Worm (Caenorhabditis elegans) whole organism, late embryonic: ENCODE measurements around the gene C02F5.5.

ENCODE experiments used
- C08G9.2 ChIP-seq: sonication (generic microtip); optimal IDR thresholded peaks from 2 replicates; lab custom pipeline; 2016; ENCODE audit warnings: mild to moderate bottlenecking, missing genetic modification characterization, moderate library complexity, missing compliant biosample characterization
- C38D4.7 ChIP-seq: fragments of 200-800 bp; sonication (Bioruptor generic); optimal IDR thresholded peaks from 2 replicates; lab custom pipeline; 2018; ENCODE audit warnings: mild to moderate bottlenecking, missing genetic modification characterization, moderate library complexity, missing compliant biosample characterization
- K02D7.2 ChIP-seq: sonication (generic microtip); optimal IDR thresholded peaks from 2 replicates; lab custom pipeline; 2017; ENCODE audit warnings: mild to moderate bottlenecking, missing genetic modification characterization, missing compliant biosample characterization
- K09A11.1 ChIP-seq: sonication (generic microtip); optimal IDR thresholded peaks from 2 replicates; lab custom pipeline; 2017; ENCODE audit warnings: antibody characterized with exemption, mild to moderate bottlenecking, missing genetic modification characterization, missing compliant biosample characterization; ENCODE audit not compliant: insufficient read depth
- Y22D7AL.16 ChIP-seq: sonication (generic microtip); optimal IDR thresholded peaks from 2 replicates; lab custom pipeline; 2016; ENCODE audit warnings: missing genetic modification characterization, missing compliant biosample characterization
- ahr-1 ChIP-seq: sonication (generic microtip); optimal IDR thresholded peaks from 2 replicates; lab custom pipeline; 2016; ENCODE audit warnings: missing genetic modification characterization, missing compliant biosample characterization
- ama-1 ChIP-seq: fragments of 150-350 bp; optimal IDR thresholded peaks from 2 replicates; lab custom pipeline; 2014
- ceh-14 ChIP-seq: sonication (generic microtip); optimal IDR thresholded peaks from 2 replicates; lab custom pipeline; 2016; ENCODE audit warnings: missing genotype, missing genetic modification characterization, missing compliant biosample characterization
- ceh-19 ChIP-seq: fragments of 200-800 bp; sonication (Bioruptor generic); optimal IDR thresholded peaks from 2 replicates; lab custom pipeline; 2018; ENCODE audit warnings: mild to moderate bottlenecking, missing genetic modification characterization, missing compliant biosample characterization
- ceh-22 ChIP-seq: sonication (generic microtip); optimal IDR thresholded peaks from 2 replicates; lab custom pipeline; 2017; ENCODE audit warnings: missing biosample characterization, missing genetic modification characterization
- ceh-30 ChIP-seq: fragments of 150-350 bp; optimal IDR thresholded peaks from 2 replicates; lab custom pipeline; 2014; ENCODE audit warnings: missing biosample characterization, missing genetic modification characterization
- ceh-34 ChIP-seq: sonication (generic microtip); optimal IDR thresholded peaks from 2 replicates; lab custom pipeline; 2016; ENCODE audit warnings: mild to moderate bottlenecking, missing genetic modification characterization, missing compliant biosample characterization
- ceh-48 ChIP-seq: sonication (generic microtip); optimal IDR thresholded peaks from 2 replicates; lab custom pipeline; 2016; ENCODE audit warnings: missing genetic modification characterization, inconsistent platforms, missing compliant biosample characterization
- ceh-6 ChIP-seq: fragments of 200-800 bp; sonication (Bioruptor generic); optimal IDR thresholded peaks from 2 replicates; lab custom pipeline; 2018; ENCODE audit warnings: mild to moderate bottlenecking, missing genetic modification characterization, missing compliant biosample characterization
- dmd-4 ChIP-seq: sonication (generic microtip); optimal IDR thresholded peaks from 2 replicates; lab custom pipeline; 2016; ENCODE audit warnings: borderline replicate concordance, missing genetic modification characterization, missing compliant biosample characterization
- elt-2 ChIP-seq: sonication (generic microtip); optimal IDR thresholded peaks from 2 replicates; lab custom pipeline; 2016; ENCODE audit warnings: missing genetic modification reagents, missing genetic modification characterization, missing compliant biosample characterization
- elt-4 ChIP-seq: sonication (generic microtip); optimal IDR thresholded peaks from 2 replicates; lab custom pipeline; 2016; ENCODE audit warnings: missing genetic modification characterization, missing compliant biosample characterization
- eyg-1 ChIP-seq: sonication (generic microtip); optimal IDR thresholded peaks from 2 replicates; lab custom pipeline; 2016; ENCODE audit warnings: missing genotype, missing genetic modification characterization, missing compliant biosample characterization
- fax-1 ChIP-seq: sonication (generic microtip); optimal IDR thresholded peaks from 2 replicates; lab custom pipeline; 2016; ENCODE audit warnings: missing genotype, missing genetic modification characterization, missing compliant biosample characterization
- fkh-10 ChIP-seq: fragments of 150-350 bp; optimal IDR thresholded peaks from 2 replicates; lab custom pipeline; 2014; ENCODE audit warnings: missing biosample characterization, missing genetic modification reagents, missing genetic modification characterization
- gmeb-2 ChIP-seq: sonication (generic microtip); optimal IDR thresholded peaks from 2 replicates; lab custom pipeline; 2016; ENCODE audit warnings: missing genetic modification characterization, inconsistent platforms, missing compliant biosample characterization
- hlh-15 ChIP-seq: sonication (generic microtip); optimal IDR thresholded peaks from 2 replicates; lab custom pipeline; 2016; ENCODE audit warnings: missing genetic modification characterization, missing compliant biosample characterization
- hlh-6 ChIP-seq: sonication (generic microtip); optimal IDR thresholded peaks from 2 replicates; lab custom pipeline; 2016; ENCODE audit warnings: missing genotype, missing genetic modification characterization, missing compliant biosample characterization
- hlh-8 ChIP-seq: sonication (generic microtip); optimal IDR thresholded peaks from 2 replicates; lab custom pipeline; 2016; ENCODE audit warnings: missing genotype, missing genetic modification characterization, missing compliant biosample characterization
- lin-11 ChIP-seq: fragments of 200-800 bp; sonication (Bioruptor generic); optimal IDR thresholded peaks from 2 replicates; lab custom pipeline; 2018; ENCODE audit warnings: mild to moderate bottlenecking, missing genetic modification characterization, missing compliant biosample characterization
- madf-2 ChIP-seq: sonication (generic microtip); optimal IDR thresholded peaks from 2 replicates; lab custom pipeline; 2017; ENCODE audit warnings: missing genetic modification characterization, missing compliant biosample characterization
- nfya-1 ChIP-seq: sonication (generic microtip); optimal IDR thresholded peaks from 2 replicates; lab custom pipeline; 2017; ENCODE audit warnings: missing genetic modification characterization, mild to moderate bottlenecking, missing compliant biosample characterization, antibody characterized with exemption, moderate library complexity
- nhr-11 ChIP-seq: fragments of 150-350 bp; optimal IDR thresholded peaks from 2 replicates; lab custom pipeline; 2014; ENCODE audit warnings: missing biosample characterization, missing genetic modification characterization
- nhr-232 ChIP-seq: sonication (generic microtip); optimal IDR thresholded peaks from 2 replicates; lab custom pipeline; 2016; ENCODE audit warnings: missing genetic modification characterization, missing compliant biosample characterization
- npax-4 ChIP-seq: sonication (generic microtip); optimal IDR thresholded peaks from 2 replicates; lab custom pipeline; 2016; ENCODE audit warnings: missing genetic modification characterization, missing compliant biosample characterization
- odd-2 ChIP-seq: sonication (generic microtip); optimal IDR thresholded peaks from 2 replicates; lab custom pipeline; 2017; ENCODE audit warnings: antibody characterized with exemption, mild to moderate bottlenecking, missing genetic modification characterization, missing compliant biosample characterization
- pat-9 ChIP-seq: fragments of 200-800 bp; sonication (Bioruptor generic); optimal IDR thresholded peaks from 2 replicates; lab custom pipeline; 2018; ENCODE audit warnings: mild to moderate bottlenecking, missing genetic modification characterization, moderate library complexity, missing compliant biosample characterization
- pax-1 ChIP-seq: fragments of 150-350 bp; optimal IDR thresholded peaks from 2 replicates; lab custom pipeline; 2014; ENCODE audit warnings: missing biosample characterization, missing genetic modification characterization
- pqm-1 ChIP-seq: sonication (generic microtip); optimal IDR thresholded peaks from 2 replicates; lab custom pipeline; 2016; ENCODE audit warnings: missing genetic modification characterization, missing compliant biosample characterization
- ref-2 ChIP-seq: sonication (generic microtip); optimal IDR thresholded peaks from 2 replicates; lab custom pipeline; 2016; ENCODE audit warnings: missing genetic modification characterization, missing compliant biosample characterization
- rnt-1 ChIP-seq: sonication (generic microtip); optimal IDR thresholded peaks from 2 replicates; lab custom pipeline; 2016; ENCODE audit warnings: missing genetic modification characterization, missing compliant biosample characterization
- sox-4 ChIP-seq: sonication (generic microtip); optimal IDR thresholded peaks from 2 replicates; lab custom pipeline; 2017; ENCODE audit warnings: mild to moderate bottlenecking, missing genetic modification characterization, inconsistent platforms, missing compliant biosample characterization
- syd-9 ChIP-seq: sonication (generic microtip); optimal IDR thresholded peaks from 2 replicates; lab custom pipeline; 2016; ENCODE audit warnings: mild to moderate bottlenecking, missing genetic modification characterization, moderate library complexity, missing compliant biosample characterization
- ttx-3 ChIP-seq: sonication (generic microtip); optimal IDR thresholded peaks from 2 replicates; lab custom pipeline; 2016; ENCODE audit warnings: missing genetic modification reagents, missing genetic modification characterization, missing compliant biosample characterization
- unc-42 ChIP-seq: sonication (generic microtip); optimal IDR thresholded peaks from 2 replicates; lab custom pipeline; 2016; ENCODE audit warnings: missing genotype, missing genetic modification characterization, missing compliant biosample characterization
- unc-55 ChIP-seq: sonication (generic microtip); optimal IDR thresholded peaks from 2 replicates; lab custom pipeline; 2017; ENCODE audit warnings: missing biosample characterization, missing genetic modification reagents, missing genetic modification characterization
- zip-5 ChIP-seq: sonication (generic microtip); optimal IDR thresholded peaks from 2 replicates; lab custom pipeline; 2016; ENCODE audit warnings: missing genetic modification characterization, missing compliant biosample characterization
- ztf-16 ChIP-seq: sonication (generic microtip); optimal IDR thresholded peaks from 2 replicates; lab custom pipeline; 2017; ENCODE audit warnings: missing genetic modification characterization, missing compliant biosample characterization

The C02F5.5 gene

ce11 chrIII:8227511-8227910 is 8.5 kb upstream of the C02F5.5 start, which contains the start of gene fbxl-1 (continued):
- peak; percentile 13 for TF ChIP-seq ceh-14 (tag; lab: Kevin White, UChicago)
- TF ChIP-seq dmd-4 (tag; lab: Kevin White, UChicago), result no peak
- no peak for TF ChIP-seq pat-9
- no peak for TF ChIP-seq hlh-8 (tag; lab: Kevin White, UChicago)
- TF ChIP-seq Y22D7AL.16, result no peak
- peak; percentile 73 for TF ChIP-seq ceh-34 (tag; lab: Kevin White, UChicago)
- TF ChIP-seq ref-2 (tag; lab: Kevin White, UChicago), result no peak
- TF ChIP-seq unc-42, result peak; percentile 1
- no peak for TF ChIP-seq sox-4 (tag; lab: Kevin White, UChicago)
- TF ChIP-seq elt-4 (tag; lab: Kevin White, UChicago), result no peak
- no peak for TF ChIP-seq ceh-22
- TF ChIP-seq npax-4 (tag; lab: Kevin White, UChicago), result no peak
- no peak for TF ChIP-seq fkh-10 (GFP tag; lab: Kevin White, UChicago)
- no peak for TF ChIP-seq madf-2
- no peak for TF ChIP-seq hlh-6 (tag; lab: Kevin White, UChicago)
- no peak for TF ChIP-seq K02D7.2 (tag; lab: Kevin White, UChicago)
- peak; percentile 57 for TF ChIP-seq rnt-1 (tag; lab: Kevin White, UChicago)
- peak; percentile 77 for TF ChIP-seq unc-55
- no peak for TF ChIP-seq gmeb-2 (tag; lab: Kevin White, UChicago)
- TF ChIP-seq nhr-11 (tag; lab: Kevin White, UChicago), result no peak
- no peak for TF ChIP-seq ama-1 (lab: Kevin White, UChicago)

ce11 chrIII:8228916-8229315 is 7.1 kb upstream of the C02F5.5 start:
- no peak for TF ChIP-seq ceh-30
- no peak for TF ChIP-seq sox-4 (tag; lab: Kevin White, UChicago)
- no peak for TF ChIP-seq Y22D7AL.16
- no peak for TF ChIP-seq hlh-15
- no peak for TF ChIP-seq nhr-232 (tag; lab: Kevin White, UChicago)
- TF ChIP-seq ceh-19, result no peak
- TF ChIP-seq elt-2 (tag; lab: Kevin White, UChicago), result no peak
- no peak for TF ChIP-seq fax-1 (tag; lab: Kevin White, UChicago)
- no peak for TF ChIP-seq pqm-1
- no peak for TF ChIP-seq pat-9
- TF ChIP-seq lin-11 (tag; lab: Kevin White, UChicago), result no peak
- no peak for TF ChIP-seq C08G9.2 (tag; lab: Kevin White, UChicago)
- TF ChIP-seq syd-9 (tag; lab: Kevin White, UChicago), result no peak
- no peak for TF ChIP-seq eyg-1

- TF ChIP-seq ceh-19 (no peak), zip-5 (no peak), odd-2 (tag; lab: Kevin White, UChicago) (no peak), pax-1 (tag; lab: Kevin White, UChicago) (no peak), nhr-11 (tag; lab: Kevin White, UChicago) (no peak), pat-9 (no peak), K09A11.1 (tag; lab: Kevin White, UChicago) (no peak), hlh-6 (tag; lab: Kevin White, UChicago) (no peak), C38D4.7 (GFP tag; lab: Kevin White, UChicago) (no peak), ztf-16 (tag; lab: Kevin White, UChicago) (no peak), ref-2 (tag; lab: Kevin White, UChicago) (no peak), eyg-1 (no peak), ceh-6 (GFP tag; lab: Kevin White, UChicago) (no peak), unc-42 (no peak), ttx-3 (no peak), ahr-1 (tag; lab: Kevin White, UChicago) (no peak), nhr-232 (tag; lab: Kevin White, UChicago) (no peak), ceh-48 (tag; lab: Kevin White, UChicago) (no peak), nfya-1 (no peak)
Observed at ce11 chrIII:8229480-8229879, 6.5 kb upstream of the C02F5.5 start.
